Worm (Caenorhabditis elegans) whole organism, mixed stage, embryonic: ENCODE data around the gene rab-3.

Experiments
- M03D4.4 ChIP-seq: sonication (generic microtip); optimal IDR thresholded peaks from 2 replicates; lab custom pipeline; 2017; ENCODE audit warnings: mild to moderate bottlenecking, missing genetic modification characterization, missing compliant biosample characterization
- bed-3 ChIP-seq: fragments of 200-800 bp; sonication (Bioruptor generic); optimal IDR thresholded peaks from 3 replicates; lab custom pipeline; 2018; ENCODE audit warnings: mild to moderate bottlenecking, missing genetic modification characterization, moderate library complexity, missing compliant biosample characterization
- blmp-1 ChIP-seq: fragments of 150-350 bp; optimal IDR thresholded peaks from 2 replicates; lab custom pipeline; 2014; ENCODE audit warnings: missing biosample characterization, missing genetic modification characterization
- ceh-39 ChIP-seq: fragments of 150-350 bp; optimal IDR thresholded peaks from 2 replicates; lab custom pipeline; 2014; ENCODE audit warnings: missing biosample characterization, missing genetic modification characterization
- ceh-83 ChIP-seq: fragments of 200-800 bp; sonication (Bioruptor generic); optimal IDR thresholded peaks from 2 replicates; lab custom pipeline; 2018; ENCODE audit warnings: mild to moderate bottlenecking, missing genetic modification characterization, missing compliant biosample characterization
- ces-1 ChIP-seq: fragments of 150-350 bp; optimal IDR thresholded peaks from 2 replicates; lab custom pipeline; 2014; ENCODE audit warnings: missing biosample characterization, missing genetic modification reagents, missing genetic modification characterization
- cnd-1 ChIP-seq: fragments of 200-800 bp; sonication (Bioruptor generic); optimal IDR thresholded peaks from 2 replicates; lab custom pipeline; 2018; ENCODE audit warnings: mild to moderate bottlenecking, missing genetic modification characterization, missing compliant biosample characterization
- drap-1 ChIP-seq: fragments of 200-800 bp; sonication (Bioruptor generic); optimal IDR thresholded peaks from 3 replicates; lab custom pipeline; 2018; ENCODE audit warnings: mild to moderate bottlenecking, missing genetic modification characterization, missing compliant biosample characterization
- elt-1 ChIP-seq: sonication (generic microtip); optimal IDR thresholded peaks from 2 replicates; lab custom pipeline; 2017; ENCODE audit warnings: missing genetic modification characterization, mild to moderate bottlenecking, missing compliant biosample characterization, antibody characterized with exemption, moderate library complexity, borderline replicate concordance; ENCODE audit not compliant: insufficient read depth
- elt-3 ChIP-seq: fragments of 150-350 bp; optimal IDR thresholded peaks from 2 replicates; lab custom pipeline; 2014; ENCODE audit warnings: missing biosample characterization, missing genetic modification characterization
- hlh-1 ChIP-seq: fragments of 150-350 bp; optimal IDR thresholded peaks from 2 replicates; lab custom pipeline; 2014; ENCODE audit warnings: missing biosample characterization, missing genetic modification reagents, missing genetic modification characterization
- lin-13 ChIP-seq: fragments of 150-350 bp; optimal IDR thresholded peaks from 2 replicates; lab custom pipeline; 2014; ENCODE audit warnings: missing biosample characterization, missing genetic modification characterization
- lin-32 ChIP-seq: fragments of 200-800 bp; sonication (Bioruptor generic); optimal IDR thresholded peaks from 2 replicates; lab custom pipeline; 2018; ENCODE audit warnings: mild to moderate bottlenecking, missing genetic modification characterization, missing compliant biosample characterization
- lsy-2 ChIP-seq: fragments of 150-350 bp; optimal IDR thresholded peaks from 2 replicates; lab custom pipeline; 2014; ENCODE audit warnings: missing biosample characterization, missing genetic modification characterization
- mab-5 ChIP-seq: fragments of 150-350 bp; optimal IDR thresholded peaks from 2 replicates; lab custom pipeline; 2014; ENCODE audit warnings: missing biosample characterization, missing genetic modification characterization
- mep-1 ChIP-seq: fragments of 150-350 bp; optimal IDR thresholded peaks from 2 replicates; lab custom pipeline; 2017; ENCODE audit warnings: missing biosample characterization, missing genetic modification reagents, missing genetic modification characterization, inconsistent platforms
- mls-2 ChIP-seq: sonication (generic microtip); optimal IDR thresholded peaks from 2 replicates; lab custom pipeline; 2016; ENCODE audit warnings: mild to moderate bottlenecking, missing genetic modification characterization, moderate library complexity, missing compliant biosample characterization
- nhr-12 ChIP-seq: fragments of 150-350 bp; optimal IDR thresholded peaks from 2 replicates; lab custom pipeline; 2014; ENCODE audit warnings: missing biosample characterization, missing genetic modification characterization
- nhr-2 ChIP-seq: fragments of 150-350 bp; optimal IDR thresholded peaks from 2 replicates; lab custom pipeline; 2014; ENCODE audit warnings: missing biosample characterization, missing genetic modification characterization
- nhr-237 ChIP-seq: fragments of 150-350 bp; optimal IDR thresholded peaks from 2 replicates; lab custom pipeline; 2014; ENCODE audit warnings: missing biosample characterization, missing genetic modification characterization
- nhr-28 ChIP-seq: fragments of 150-350 bp; optimal IDR thresholded peaks from 2 replicates; lab custom pipeline; 2014; ENCODE audit warnings: missing biosample characterization, missing genetic modification characterization
- pha-4 ChIP-seq: fragments of 150-350 bp; optimal IDR thresholded peaks from 2 replicates; lab custom pipeline; 2018; ENCODE audit warnings: missing biosample characterization, missing genetic modification reagents, missing genetic modification characterization
- sem-2 ChIP-seq: fragments of 200-800 bp; sonication (Bioruptor generic); optimal IDR thresholded peaks from 2 replicates; lab custom pipeline; 2018; ENCODE audit warnings: mild to moderate bottlenecking, missing genetic modification characterization, missing compliant biosample characterization
- snpc-4 ChIP-seq: fragments of 150-350 bp; optimal IDR thresholded peaks from 2 replicates; lab custom pipeline; 2014; ENCODE audit warnings: missing biosample characterization, missing genetic modification characterization
- sptf-1 ChIP-seq: sonication (generic microtip); optimal IDR thresholded peaks from 2 replicates; lab custom pipeline; 2017; ENCODE audit warnings: mild to moderate bottlenecking, missing genetic modification characterization, moderate library complexity, missing compliant biosample characterization
- tbx-8 ChIP-seq: fragments of 200-800 bp; sonication (Bioruptor generic); optimal IDR thresholded peaks from 2 replicates; lab custom pipeline; 2018; ENCODE audit warnings: mild to moderate bottlenecking, missing genetic modification characterization, moderate library complexity, missing compliant biosample characterization
- unc-120 ChIP-seq: sonication (generic microtip); optimal IDR thresholded peaks from 2 replicates; lab custom pipeline; 2017; ENCODE audit warnings: missing genetic modification characterization, missing compliant biosample characterization; ENCODE audit not compliant: poor library complexity, severe bottlenecking
- unc-39 ChIP-seq: fragments of 150-350 bp; optimal IDR thresholded peaks from 2 replicates; lab custom pipeline; 2014; ENCODE audit warnings: missing biosample characterization, missing genetic modification characterization
- unc-62 ChIP-seq: fragments of 150-350 bp; optimal IDR thresholded peaks from 2 replicates; lab custom pipeline; 2014; ENCODE audit warnings: missing biosample characterization, missing genetic modification reagents, missing genetic modification characterization
- zip-8 ChIP-seq: fragments of 150-350 bp; optimal IDR thresholded peaks from 2 replicates; lab custom pipeline; 2014; ENCODE audit warnings: missing biosample characterization, missing genetic modification characterization
- ztf-11 ChIP-seq: fragments of 150-350 bp; optimal IDR thresholded peaks from 2 replicates; lab custom pipeline; 2014; ENCODE audit warnings: missing biosample characterization, missing genetic modification characterization

rab-3 gene

ce11 chrII:5748395-5748794 is 20.7 kb upstream of the rab-3 start:
- TF ChIP-seq lin-32 (GFP tag; lab: Kevin White, UChicago) (no peak), mls-2 (tag; lab: Kevin White, UChicago) (no peak), lin-13 (tag; lab: Kevin White, UChicago) (no peak), ces-1 (GFP tag; lab: Kevin White, UChicago) (no peak), nhr-12 (tag; lab: Kevin White, UChicago) (no peak), unc-120 (tag; lab: Kevin White, UChicago) (no peak), lsy-2 (tag; lab: Kevin White, UChicago) (no peak), nhr-28 (tag; lab: Kevin White, UChicago) (no peak), tbx-8 (GFP tag; lab: Kevin White, UChicago) (no peak), bed-3 (GFP tag; lab: Kevin White, UChicago) (no peak), ztf-11 (tag; lab: Kevin White, UChicago) (no peak), nhr-2 (no peak)

ce11 chrII:5747312-5747711 is 19.7 kb upstream of the rab-3 start:
- TF ChIP-seq blmp-1 (tag; lab: Kevin White, UChicago) (no peak), cnd-1 (tag; lab: Kevin White, UChicago) (no peak), pha-4 (tag; lab: Kevin White, UChicago) (no peak), ces-1 (GFP tag; lab: Kevin White, UChicago) (no peak), zip-8 (no peak), snpc-4 (no peak), nhr-237 (tag; lab: Kevin White, UChicago) (no peak)

- TF ChIP-seq unc-39 (tag; lab: Kevin White, UChicago): no peak
- peak; percentile 95 for TF ChIP-seq zip-8
- TF ChIP-seq nhr-2: peak; percentile 88
These were observed 17.4 kb upstream of the rab-3 start, which contains the start of gene F10C1.9 for ce11 chrII:5745088-5745487. Gene F10C1.9, minus strand, starts transcription at chrII:5745284.

ce11 chrII:5744342-5744741 is 16.7 kb upstream of the rab-3 start:
- TF ChIP-seq nhr-28 (tag; lab: Kevin White, UChicago) (no peak), ces-1 (GFP tag; lab: Kevin White, UChicago) (no peak), ceh-39 (tag; lab: Kevin White, UChicago) (no peak), hlh-1 (tag; lab: Kevin White, UChicago) (no peak), nhr-2 (no peak), lin-13 (tag; lab: Kevin White, UChicago) (no peak), sem-2 (GFP tag; lab: Kevin White, UChicago) (no peak), unc-62 (GFP tag; lab: Kevin White, UChicago) (no peak)

ce11 chrII:5742767-5743166 is 15.1 kb upstream of the rab-3 start:
- TF ChIP-seq sem-2 (GFP tag; lab: Kevin White, UChicago) (no peak), drap-1 (GFP tag; lab: Kevin White, UChicago) (no peak), ces-1 (GFP tag; lab: Kevin White, UChicago) (no peak), mab-5 (tag; lab: Kevin White, UChicago) (no peak), M03D4.4 (tag; lab: Kevin White, UChicago) (no peak), nhr-2 (no peak), nhr-28 (tag; lab: Kevin White, UChicago) (no peak), mls-2 (tag; lab: Kevin White, UChicago) (no peak), pha-4 (tag; lab: Kevin White, UChicago) (no peak), mep-1 (tag; lab: Kevin White, UChicago) (no peak), ceh-83 (GFP tag; lab: Kevin White, UChicago) (no peak), bed-3 (GFP tag; lab: Kevin White, UChicago) (no peak), sptf-1 (tag; lab: Kevin White, UChicago) (no peak), unc-62 (GFP tag; lab: Kevin White, UChicago) (no peak), elt-1 (tag; lab: Kevin White, UChicago) (no peak), elt-3 (tag; lab: Kevin White, UChicago) (no peak), blmp-1 (tag; lab: Kevin White, UChicago) (no peak), tbx-8 (GFP tag; lab: Kevin White, UChicago) (no peak)
